5 worm cellular contexts compared by ENCODE assay signal in the genomic region with DNA sequence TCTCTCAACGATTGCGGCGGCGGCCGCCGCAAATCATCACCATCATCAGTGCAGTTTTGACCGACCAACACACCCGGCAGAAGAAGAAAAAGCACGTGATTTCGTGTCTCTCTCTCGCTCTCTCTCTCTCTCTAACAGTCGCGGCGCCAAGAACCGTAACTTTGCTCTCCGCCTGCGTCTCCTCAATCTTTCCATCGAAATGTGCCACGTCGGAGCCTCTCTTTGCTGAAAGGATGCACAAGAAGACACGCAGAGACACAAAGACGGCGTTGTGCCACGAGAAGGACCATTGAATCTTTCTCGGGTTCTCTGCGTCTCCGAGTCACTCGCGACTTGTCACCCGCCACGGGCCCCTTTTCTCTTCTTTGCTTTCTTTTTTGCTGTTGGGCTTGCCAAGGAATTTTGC.
TF ChIP-seq lines count a peak whose summit lies in the region.

No protein-coding gene starts in this region.

TF ChIP-seq in whole organism, L1 larva, 84 proteins besides CTCF, POLR2A, EP300 and RAD21 (continued from another document and continues in another):
- TF ChIP-seq fkh-10 (GFP tag; optimal IDR thresholded peaks at IDR 0.05; lab: Kevin White, UChicago), result peak; percentile 64
- no peak for TF ChIP-seq zag-1 (tag; optimal IDR thresholded peaks at IDR 0.05; lab: Kevin White, UChicago)
- TF ChIP-seq tlp-1 (tag; optimal IDR thresholded peaks at IDR 0.05; lab: Kevin White, UChicago), result no peak
- 0 out of 2 replicates have a peak, but pooled peaks have one; percentile 7 for TF ChIP-seq ceh-88 (GFP tag; IDR thresholded peaks at IDR 0.05; lab: Robert Waterston, UW)
- no peak for TF ChIP-seq mef-2 (tag; optimal IDR thresholded peaks at IDR 0.05; lab: Kevin White, UChicago)
- TF ChIP-seq C16A3.4 (tag; optimal IDR thresholded peaks at IDR 0.05; lab: Kevin White, UChicago), result peak; percentile 42
- no peak for TF ChIP-seq F16B12.6 (tag; optimal IDR thresholded peaks at IDR 0.05; lab: Kevin White, UChicago)
- TF ChIP-seq C34B4.2 (tag; optimal IDR thresholded peaks at IDR 0.05; lab: Kevin White, UChicago), result peak; percentile 10
- TF ChIP-seq alr-1 (tag; optimal IDR thresholded peaks at IDR 0.05; lab: Kevin White, UChicago; ENCODE audit: borderline replicate concordance), result no peak
- peak; percentile 68 for TF ChIP-seq elt-2 (tag; optimal IDR thresholded peaks at IDR 0.05; lab: Kevin White, UChicago)
- TF ChIP-seq nhr-85 (tag; lab: Kevin White, UChicago), result peak; percentile 91
- TF ChIP-seq unc-62 (GFP tag; optimal IDR thresholded peaks at IDR 0.05; lab: Kevin White, UChicago), result no peak
- TF ChIP-seq mdl-1 (tag; optimal IDR thresholded peaks at IDR 0.05; lab: Kevin White, UChicago), result peak; percentile 16 to 89
- TF ChIP-seq aha-1 (tag; optimal IDR thresholded peaks at IDR 0.05; lab: Kevin White, UChicago), result no peak
- no peak for TF ChIP-seq Y116A8C.19 (tag; optimal IDR thresholded peaks at IDR 0.05; lab: Kevin White, UChicago; ENCODE audit: borderline replicate concordance)
- peak; percentile 73 for TF ChIP-seq tbx-2 (tag; optimal IDR thresholded peaks at IDR 0.05; lab: Kevin White, UChicago)
- no peak for TF ChIP-seq aly-2 (tag; optimal IDR thresholded peaks at IDR 0.05; lab: Kevin White, UChicago)
- peak; percentile 22 to 59 (median 24) for TF ChIP-seq dpl-1 (GFP tag; optimal IDR thresholded peaks at IDR 0.05; lab: Kevin White, UChicago)
- TF ChIP-seq ceh-90 (tag; optimal IDR thresholded peaks at IDR 0.05; lab: Kevin White, UChicago), result no peak
- TF ChIP-seq lin-15B (tag; optimal IDR thresholded peaks at IDR 0.05; lab: Kevin White, UChicago), result no peak
- no peak for TF ChIP-seq ces-1 (GFP tag; optimal IDR thresholded peaks at IDR 0.05; lab: Kevin White, UChicago)
- no peak for TF ChIP-seq fkh-4 (tag; optimal IDR thresholded peaks at IDR 0.05; lab: Kevin White, UChicago; ENCODE audit: borderline replicate concordance)
- no peak for TF ChIP-seq sox-4 (tag; optimal IDR thresholded peaks at IDR 0.05; lab: Kevin White, UChicago)
- no peak for TF ChIP-seq unc-98 (GFP tag; IDR thresholded peaks at IDR 0.05; lab: Robert Waterston, UW)
- TF ChIP-seq pax-3 (tag; optimal IDR thresholded peaks at IDR 0.05; lab: Kevin White, UChicago), result peak; percentile 14

TF ChIP-seq in whole organism, L2 larva, 48 proteins besides CTCF, POLR2A, EP300 and RAD21 (continued from another document):
- no peak for TF ChIP-seq nhr-77 (tag; optimal IDR thresholded peaks at IDR 0.05; lab: Kevin White, UChicago)
- TF ChIP-seq nhr-129 (tag; optimal IDR thresholded peaks at IDR 0.05; lab: Kevin White, UChicago), result peak; percentile 88
- no peak for TF ChIP-seq R02D3.7 (tag; optimal IDR thresholded peaks at IDR 0.05; lab: Kevin White, UChicago)
- peak; percentile 32 for TF ChIP-seq blmp-1 (tag; optimal IDR thresholded peaks at IDR 0.05; lab: Kevin White, UChicago; ENCODE audit: insufficient read depth)
- TF ChIP-seq ztf-4 (tag; optimal IDR thresholded peaks at IDR 0.05; lab: Kevin White, UChicago), result peak; percentile 33
- TF ChIP-seq mbf-1 (tag; optimal IDR thresholded peaks at IDR 0.05; lab: Kevin White, UChicago), result no peak
- TF ChIP-seq ztf-1 (GFP tag; conservative IDR thresholded peaks at IDR 0.05; lab: Robert Waterston, UW), result no peak
- peak; percentile 33 for TF ChIP-seq sem-4 (tag; optimal IDR thresholded peaks at IDR 0.05; lab: Kevin White, UChicago)
- TF ChIP-seq nhr-12 (tag; optimal IDR thresholded peaks at IDR 0.05; lab: Kevin White, UChicago), result no peak
- TF ChIP-seq nhr-10 (tag; optimal IDR thresholded peaks at IDR 0.05; lab: Kevin White, UChicago), result no peak
- TF ChIP-seq Y55F3AM.14 (GFP tag; optimal IDR thresholded peaks at IDR 0.05; lab: Kevin White, UChicago), result peak; percentile 54
- TF ChIP-seq elt-1 (tag; optimal IDR thresholded peaks at IDR 0.05; lab: Kevin White, UChicago), result no peak
- no peak for TF ChIP-seq unc-62 (GFP tag; optimal IDR thresholded peaks at IDR 0.05; lab: Kevin White, UChicago)
- no peak for TF ChIP-seq peb-1 (tag; optimal IDR thresholded peaks at IDR 0.05; lab: Kevin White, UChicago)
TF ChIP-seq in whole organism, L2 larva: peak in this region for 22.

TF ChIP-seq in whole organism, L3 larva, 47 proteins besides CTCF, POLR2A, EP300 and RAD21 (continued from another document):
- TF ChIP-seq nhr-12 (tag; optimal IDR thresholded peaks at IDR 0.05; lab: Kevin White, UChicago) (no peak), mdl-1 (tag; optimal IDR thresholded peaks at IDR 0.05; lab: Kevin White, UChicago) (peak; percentile 66), eor-1 (tag; optimal IDR thresholded peaks at IDR 0.05; lab: Kevin White, UChicago) (no peak), ztf-4 (tag; optimal IDR thresholded peaks at IDR 0.05; lab: Kevin White, UChicago) (no peak), nhr-11 (tag; optimal IDR thresholded peaks at IDR 0.05; lab: Kevin White, UChicago) (peak; percentile 66), zag-1 (tag; optimal IDR thresholded peaks at IDR 0.05; lab: Kevin White, UChicago) (no peak), pqm-1 (tag; optimal IDR thresholded peaks at IDR 0.05; lab: Kevin White, UChicago) (peak; percentile 81), lin-15B (tag; optimal IDR thresholded peaks at IDR 0.05; lab: Kevin White, UChicago) (peak; percentile 23), nhr-237 (tag; optimal IDR thresholded peaks at IDR 0.05; lab: Kevin White, UChicago) (no peak), lsy-12 (tag; optimal IDR thresholded peaks at IDR 0.05; lab: Kevin White, UChicago) (no peak), pha-4 (tag; optimal IDR thresholded peaks at IDR 0.05; lab: Kevin White, UChicago) (peak; percentile 78)

TF ChIP-seq in whole organism, L4 larva, 104 proteins besides CTCF, POLR2A, EP300 and RAD21 (continued from another document and continues in another):
- peak; percentile 74; the same call in 1 of the 2 replicates for TF ChIP-seq hmg-1.1 (GFP tag; IDR thresholded peaks at IDR 0.05; lab: Robert Waterston, UW)
- peak; percentile 54 for TF ChIP-seq lin-13 (GFP tag; optimal IDR thresholded peaks at IDR 0.05; lab: Kevin White, UChicago)
- TF ChIP-seq zfp-2 (tag; optimal IDR thresholded peaks at IDR 0.05; lab: Kevin White, UChicago), result no peak
- no peak; the same call in 1 of the 2 replicates for TF ChIP-seq madf-9 (GFP tag; conservative IDR thresholded peaks at IDR 0.05; lab: Robert Waterston, UW)
- TF ChIP-seq nhr-10 (tag; optimal IDR thresholded peaks at IDR 0.05; lab: Kevin White, UChicago), result no peak
- peak; percentile 37 for TF ChIP-seq dpl-1 (GFP tag; optimal IDR thresholded peaks at IDR 0.05; lab: Kevin White, UChicago)
- TF ChIP-seq dmd-6 (GFP tag; IDR thresholded peaks at IDR 0.05; lab: Robert Waterston, UW), result peak; percentile 93
- TF ChIP-seq daf-19 (GFP tag; conservative IDR thresholded peaks at IDR 0.05; lab: Robert Waterston, UW), result no peak
- TF ChIP-seq hlh-11 (tag; optimal IDR thresholded peaks at IDR 0.05; lab: Kevin White, UChicago), result peak; percentile 93
- TF ChIP-seq Y105C5A.15 (GFP tag; IDR thresholded peaks at IDR 0.05; lab: Robert Waterston, UW), result no peak
- TF ChIP-seq hif-1 (tag; optimal IDR thresholded peaks at IDR 0.05; lab: Kevin White, UChicago), result peak in 1 of 2 experiments; percentile 57
- peak; percentile 79 for TF ChIP-seq nhr-11 (tag; optimal IDR thresholded peaks at IDR 0.05; lab: Kevin White, UChicago)
- no peak for TF ChIP-seq nhr-111 (GFP tag; optimal IDR thresholded peaks at IDR 0.05; lab: Kevin White, UChicago)
- no peak for TF ChIP-seq egl-27 (tag; optimal IDR thresholded peaks at IDR 0.05; lab: Kevin White, UChicago)
- TF ChIP-seq T20F7.1 (GFP tag; optimal IDR thresholded peaks at IDR 0.05; lab: Kevin White, UChicago), result no peak
- no peak for TF ChIP-seq F26F4.8 (GFP tag; conservative IDR thresholded peaks at IDR 0.05; lab: Robert Waterston, UW)
- peak; percentile 15 for TF ChIP-seq spr-1 (tag; optimal IDR thresholded peaks at IDR 0.05; lab: Kevin White, UChicago)
- no peak for TF ChIP-seq jun-1 (tag; optimal IDR thresholded peaks at IDR 0.05; lab: Kevin White, UChicago)
- TF ChIP-seq nhr-237 (tag; optimal IDR thresholded peaks at IDR 0.05; lab: Kevin White, UChicago), result no peak
- TF ChIP-seq ZK546.5 (tag; optimal IDR thresholded peaks at IDR 0.05; lab: Kevin White, UChicago), result no peak
- TF ChIP-seq aly-2 (tag; optimal IDR thresholded peaks at IDR 0.05; lab: Kevin White, UChicago), result no peak
- TF ChIP-seq lin-38 (GFP tag; IDR thresholded peaks at IDR 0.05; lab: Robert Waterston, UW), result peak; percentile 47
- TF ChIP-seq pqm-1 (tag; optimal IDR thresholded peaks at IDR 0.05; lab: Kevin White, UChicago), result peak; percentile 29
- TF ChIP-seq nhr-6 (tag; optimal IDR thresholded peaks at IDR 0.05; lab: Kevin White, UChicago), result peak; percentile 74
- TF ChIP-seq nhr-41 (GFP tag; IDR thresholded peaks at IDR 0.05; lab: Robert Waterston, UW), result no peak
- TF ChIP-seq mep-1 (tag; optimal IDR thresholded peaks at IDR 0.05; lab: Kevin White, UChicago), result peak; percentile 68
- no peak for TF ChIP-seq ces-1 (GFP tag; optimal IDR thresholded peaks at IDR 0.05; lab: Kevin White, UChicago)
- TF ChIP-seq lin-1 (GFP tag; IDR thresholded peaks at IDR 0.05; lab: Robert Waterston, UW), result no peak
- no peak for TF ChIP-seq D1046.2 (GFP tag; IDR thresholded peaks at IDR 0.05; lab: Robert Waterston, UW)
- TF ChIP-seq nhr-28 (tag; optimal IDR thresholded peaks at IDR 0.05; lab: Kevin White, UChicago), result peak; percentile 88
- TF ChIP-seq ceh-82 (tag; optimal IDR thresholded peaks at IDR 0.05; lab: Kevin White, UChicago), result no peak
- TF ChIP-seq ztf-11 (tag; optimal IDR thresholded peaks at IDR 0.05; lab: Kevin White, UChicago), result no peak
- peak; percentile 19 for TF ChIP-seq duxl-1 (tag; optimal IDR thresholded peaks at IDR 0.05; lab: Kevin White, UChicago; ENCODE audit: poor library complexity)
- no peak for TF ChIP-seq unc-130 (GFP tag; optimal IDR thresholded peaks at IDR 0.05; lab: Kevin White, UChicago)
- peak; percentile 51 for TF ChIP-seq nhr-77 (tag; optimal IDR thresholded peaks at IDR 0.05; lab: Kevin White, UChicago)
- peak; percentile 61 for TF ChIP-seq nhr-48 (tag; optimal IDR thresholded peaks at IDR 0.05; lab: Kevin White, UChicago)
- TF ChIP-seq nhr-42 (GFP tag; IDR thresholded peaks at IDR 0.05; lab: Robert Waterston, UW), result no peak
- TF ChIP-seq ceh-32 (tag; optimal IDR thresholded peaks at IDR 0.05; lab: Kevin White, UChicago; ENCODE audit: poor library complexity), result no peak
- TF ChIP-seq spr-3 (GFP tag; optimal IDR thresholded peaks at IDR 0.05; lab: Kevin White, UChicago), result no peak
- TF ChIP-seq zfp-3 (GFP tag; conservative IDR thresholded peaks at IDR 0.05; lab: Robert Waterston, UW), result 0 out of 2 replicates have a peak, but pooled peaks have one; percentile 52
- TF ChIP-seq zip-2 (tag; optimal IDR thresholded peaks at IDR 0.05; lab: Kevin White, UChicago), result peak; percentile 15
- no peak for TF ChIP-seq dmd-9 (GFP tag; IDR thresholded peaks at IDR 0.05; lab: Robert Waterston, UW)

TF ChIP-seq in whole organism, late embryonic, 69 proteins besides CTCF, POLR2A, EP300 and RAD21 (continued from another document):
- peak; percentile 6 for TF ChIP-seq syd-9 (tag; optimal IDR thresholded peaks at IDR 0.05; lab: Kevin White, UChicago)
- peak; percentile 83 for TF ChIP-seq hlh-30 (tag; optimal IDR thresholded peaks at IDR 0.05; lab: Kevin White, UChicago; ENCODE audit: insufficient read depth)
- TF ChIP-seq pha-4 (tag; optimal IDR thresholded peaks at IDR 0.05; lab: Kevin White, UChicago), result no peak
- no peak for TF ChIP-seq fax-1 (tag; optimal IDR thresholded peaks at IDR 0.05; lab: Kevin White, UChicago)
- TF ChIP-seq ceh-2 (tag; optimal IDR thresholded peaks at IDR 0.05; lab: Kevin White, UChicago), result peak; percentile 23
- TF ChIP-seq unc-3 (GFP tag; conservative IDR thresholded peaks at IDR 0.05; lab: Robert Waterston, UW), result no peak
- no peak for TF ChIP-seq unc-3 (tag; optimal IDR thresholded peaks at IDR 0.05; lab: Kevin White, UChicago)
- no peak for TF ChIP-seq ceh-30 (tag; optimal IDR thresholded peaks at IDR 0.05; lab: Kevin White, UChicago)
- no peak for TF ChIP-seq ceh-24 (tag; optimal IDR thresholded peaks at IDR 0.05; lab: Kevin White, UChicago)
- TF ChIP-seq ama-1 (optimal IDR thresholded peaks at IDR 0.05; lab: Kevin White, UChicago), result no peak
- no peak for TF ChIP-seq ceh-48 (tag; optimal IDR thresholded peaks at IDR 0.05; lab: Kevin White, UChicago)
- no peak for TF ChIP-seq hlh-6 (tag; optimal IDR thresholded peaks at IDR 0.05; lab: Kevin White, UChicago)
- no peak for TF ChIP-seq sox-2 (GFP tag; IDR thresholded peaks at IDR 0.05; lab: Robert Waterston, UW)
- TF ChIP-seq ceh-18 (tag; optimal IDR thresholded peaks at IDR 0.05; lab: Kevin White, UChicago), result peak; percentile 95
- peak; percentile 60 for TF ChIP-seq F13H6.1 (tag; optimal IDR thresholded peaks at IDR 0.05; lab: Kevin White, UChicago)
- TF ChIP-seq lim-6 (tag; optimal IDR thresholded peaks at IDR 0.05; lab: Kevin White, UChicago), result peak; percentile 39
- TF ChIP-seq ceh-19 (GFP tag; optimal IDR thresholded peaks at IDR 0.05; lab: Kevin White, UChicago), result no peak
- no peak for TF ChIP-seq ceh-14 (tag; optimal IDR thresholded peaks at IDR 0.05; lab: Kevin White, UChicago)
- TF ChIP-seq nhr-11 (tag; optimal IDR thresholded peaks at IDR 0.05; lab: Kevin White, UChicago), result no peak
- peak; percentile 61 for TF ChIP-seq unc-42 (tag; optimal IDR thresholded peaks at IDR 0.05; lab: Kevin White, UChicago)
- no peak for TF ChIP-seq Y22D7AL.16 (tag; optimal IDR thresholded peaks at IDR 0.05; lab: Kevin White, UChicago)
- no peak for TF ChIP-seq sdc-2 (tag; optimal IDR thresholded peaks at IDR 0.05; lab: Kevin White, UChicago)
- peak; percentile 1 for TF ChIP-seq C08G9.2 (tag; optimal IDR thresholded peaks at IDR 0.05; lab: Kevin White, UChicago)
- TF ChIP-seq odd-2 (tag; optimal IDR thresholded peaks at IDR 0.05; lab: Kevin White, UChicago), result no peak
- peak; percentile 69 for TF ChIP-seq unc-55 (GFP tag; optimal IDR thresholded peaks at IDR 0.05; lab: Kevin White, UChicago)
- no peak for TF ChIP-seq C38D4.7 (GFP tag; optimal IDR thresholded peaks at IDR 0.05; lab: Kevin White, UChicago)
- TF ChIP-seq madf-2 (tag; optimal IDR thresholded peaks at IDR 0.05; lab: Kevin White, UChicago), result no peak
- TF ChIP-seq che-1 (tag; optimal IDR thresholded peaks at IDR 0.05; lab: Kevin White, UChicago), result no peak
- TF ChIP-seq dve-1 (tag; optimal IDR thresholded peaks at IDR 0.05; lab: Kevin White, UChicago), result peak; percentile 28
